ENCODE assay signal across 1 fruit fly cellular context in genomic region chr3R:10832526-10833165, dm6.
TF ChIP-seq lines count a peak whose summit lies in the region.

No protein-coding gene starts in this region.

TF ChIP-seq in whole organism, embryonic, 481 proteins besides CTCF, POLR2A, EP300 and RAD21 (continued from another document):
- TF ChIP-seq jumu (GFP tag; optimal IDR thresholded peaks at IDR 0.05; lab: Kevin White, UChicago), result no peak
- no peak for TF ChIP-seq CG11456 (GFP tag; IDR thresholded peaks at IDR 0.05; lab: Robert Waterston, UW)
- TF ChIP-seq Rfx (GFP tag; IDR thresholded peaks at IDR 0.05; lab: Robert Waterston, UW), result no peak
- TF ChIP-seq zen (tag; optimal IDR thresholded peaks at IDR 0.05; lab: Kevin White, UChicago), result no peak
- TF ChIP-seq hbn (GFP tag; IDR thresholded peaks at IDR 0.05; lab: Robert Waterston, UW; ENCODE audit: partially characterized antibody), result no peak
- TF ChIP-seq yki (optimal IDR thresholded peaks at IDR 0.05; lab: Kevin White, UChicago), result no peak
- TF ChIP-seq HLH3B (GFP tag; IDR thresholded peaks at IDR 0.05; lab: Robert Waterston, UW), result peak; percentile 40; the same call in 1 of the 2 replicates
- TF ChIP-seq tgo (GFP tag; IDR thresholded peaks at IDR 0.05; lab: Robert Waterston, UW), result no peak
- peak; percentile 35 for TF ChIP-seq phol (tag; optimal IDR thresholded peaks at IDR 0.05; lab: Kevin White, UChicago)
- peak; percentile 17 for TF ChIP-seq Blimp-1 (GFP tag; optimal IDR thresholded peaks at IDR 0.05; lab: Kevin White, UChicago)
- TF ChIP-seq usp (GFP tag; optimal IDR thresholded peaks at IDR 0.05; lab: Kevin White, UChicago), result no peak
- TF ChIP-seq repo (GFP tag; optimal IDR thresholded peaks at IDR 0.05; lab: Kevin White, UChicago), result no peak
- no peak for TF ChIP-seq HLH54F (GFP tag; optimal IDR thresholded peaks at IDR 0.05; lab: Kevin White, UChicago)
- TF ChIP-seq z (GFP tag; IDR thresholded peaks at IDR 0.05; lab: Robert Waterston, UW), result no peak
- TF ChIP-seq Antp (GFP tag; optimal IDR thresholded peaks at IDR 0.05; lab: Kevin White, UChicago), result peak; percentile 7
- TF ChIP-seq CG13624 (GFP tag; optimal IDR thresholded peaks at IDR 0.05; lab: Kevin White, UChicago), result no peak
